Fruit fly (Drosophila melanogaster) whole organism, prepupa: ENCODE measurements around the gene CG13998.

Source experiments
- Blimp-1 ChIP-seq: fragments of 200-800 bp; sonication (Bioruptor generic); optimal IDR thresholded peaks from 3 replicates; lab custom pipeline; 2017; ENCODE audit warnings: missing biosample characterization, missing genetic modification characterization, mild to moderate bottlenecking, moderate library complexity, missing genetic modification reagents
- CG10631 ChIP-seq: fragments of 200-800 bp; sonication (Bioruptor generic); optimal IDR thresholded peaks from 2 replicates; lab custom pipeline; 2016; ENCODE audit warnings: missing biosample characterization, missing genetic modification characterization
- CG10669 ChIP-seq: fragments of 200-800 bp; sonication (Bioruptor generic); optimal IDR thresholded peaks from 3 replicates; lab custom pipeline; 2018; ENCODE audit warnings: missing biosample characterization, mild to moderate bottlenecking, missing genetic modification characterization, moderate library complexity
- CG11294 ChIP-seq: fragments of 200-800 bp; sonication (Bioruptor generic); IDR thresholded peaks from 2 replicates; pipeline ENCODE4 v1.3.6; 2022; ENCODE audit warnings: missing biosample characterization, missing genetic modification characterization
- CG11902 ChIP-seq: fragments of 200-800 bp; sonication (Bioruptor generic); optimal IDR thresholded peaks from 3 replicates; lab custom pipeline; 2016; ENCODE audit warnings: missing biosample characterization, missing genetic modification characterization
- CG15336 ChIP-seq: fragments of 200-800 bp; sonication (Bioruptor generic); IDR thresholded peaks from 2 replicates; pipeline ENCODE4 v1.3.6; 2022; ENCODE audit warnings: missing biosample characterization, missing genetic modification characterization
- CG1621 ChIP-seq: fragments of 200-800 bp; sonication (Bioruptor generic); optimal IDR thresholded peaks from 3 replicates; lab custom pipeline; 2018; ENCODE audit warnings: missing biosample characterization, mild to moderate bottlenecking, missing genetic modification characterization
- CG16779 ChIP-seq: fragments of 200-800 bp; sonication (Bioruptor generic); optimal IDR thresholded peaks from 3 replicates; lab custom pipeline; 2017; ENCODE audit warnings: missing biosample characterization, mild to moderate bottlenecking, missing genetic modification characterization
- CG3032 ChIP-seq: fragments of 200-800 bp; optimal IDR thresholded peaks from 2 replicates; lab custom pipeline; 2019; ENCODE audit warnings: missing biosample characterization, mild to moderate bottlenecking, missing genetic modification characterization, moderate library complexity
- CG31627 ChIP-seq: fragments of 200-800 bp; sonication (Bioruptor generic); optimal IDR thresholded peaks from 3 replicates; lab custom pipeline; 2016; ENCODE audit warnings: missing biosample characterization, missing genetic modification characterization
- CG32006 ChIP-seq: fragments of 200-800 bp; sonication (Bioruptor generic); optimal IDR thresholded peaks from 3 replicates; lab custom pipeline; 2017; ENCODE audit warnings: missing biosample characterization, mild to moderate bottlenecking, missing genetic modification characterization
- CG34406 ChIP-seq: fragments of 200-800 bp; sonication (Bioruptor generic); optimal IDR thresholded peaks from 3 replicates; lab custom pipeline; 2016; ENCODE audit warnings: missing biosample characterization, missing genetic modification characterization
- CG3919 ChIP-seq: fragments of 200-800 bp; sonication (Bioruptor generic); optimal IDR thresholded peaks from 3 replicates; lab custom pipeline; 2016; ENCODE audit warnings: missing biosample characterization, missing genetic modification characterization
- CG6163 ChIP-seq: fragments of 200-800 bp; sonication (Bioruptor generic); IDR thresholded peaks from 3 replicates; pipeline ENCODE4 v1.3.6; 2022; ENCODE audit warnings: missing biosample characterization, missing genetic modification characterization
- CG6276 ChIP-seq: fragments of 200-800 bp; sonication (Bioruptor generic); optimal IDR thresholded peaks from 2 replicates; lab custom pipeline; 2017; ENCODE audit warnings: missing biosample characterization, mild to moderate bottlenecking, missing genetic modification characterization
- CG6792 ChIP-seq: fragments of 200-800 bp; sonication (Bioruptor generic); optimal IDR thresholded peaks from 3 replicates; lab custom pipeline; 2016; ENCODE audit warnings: missing biosample characterization, missing genetic modification characterization
- CG6808 ChIP-seq: fragments of 200-800 bp; sonication (Bioruptor generic); optimal IDR thresholded peaks from 3 replicates; lab custom pipeline; 2017; ENCODE audit warnings: missing biosample characterization, missing genetic modification characterization, mild to moderate bottlenecking, moderate library complexity, missing genetic modification reagents
- CG6854 ChIP-seq: fragments of 200-800 bp; sonication (Bioruptor generic); optimal IDR thresholded peaks from 2 replicates; lab custom pipeline; 2017; ENCODE audit warnings: missing biosample characterization, mild to moderate bottlenecking, missing genetic modification characterization
- CG8119 ChIP-seq: fragments of 200-800 bp; sonication (Bioruptor generic); IDR thresholded peaks from 3 replicates; pipeline ENCODE4 v1.3.6; 2022; ENCODE audit warnings: missing biosample characterization, missing genetic modification characterization
- CG8319 ChIP-seq: fragments of 200-800 bp; sonication (Bioruptor generic); optimal IDR thresholded peaks from 3 replicates; lab custom pipeline; 2016; ENCODE audit warnings: missing biosample characterization, missing genetic modification characterization
- CG9139 ChIP-seq: fragments of 200-800 bp; sonication (Bioruptor generic); optimal IDR thresholded peaks from 3 replicates; lab custom pipeline; 2017; ENCODE audit warnings: missing biosample characterization, mild to moderate bottlenecking, missing genetic modification characterization
- Eip78C ChIP-seq: fragments of 200-800 bp; sonication (Bioruptor generic); peaks from one replicate; lab custom pipeline; 2016; ENCODE audit warnings: missing biosample characterization, missing genetic modification characterization
- Eip93F ChIP-seq: fragments of 200-800 bp; sonication (Bioruptor generic); optimal IDR thresholded peaks from 2 replicates; lab custom pipeline; 2016; ENCODE audit warnings: missing biosample characterization, mild to moderate bottlenecking, missing genetic modification characterization
- Ets21C ChIP-seq: fragments of 200-800 bp; sonication (Bioruptor generic); optimal IDR thresholded peaks from 3 replicates; lab custom pipeline; 2016; ENCODE audit warnings: missing biosample characterization, missing genetic modification characterization
- Gug ChIP-seq: fragments of 200-800 bp; sonication (Bioruptor generic); IDR thresholded peaks from 2 replicates; pipeline ENCODE4 v1.3.6; 2022; ENCODE audit warnings: missing biosample characterization, missing genetic modification characterization
- Hr39 ChIP-seq: fragments of 200-800 bp; sonication (Bioruptor generic); optimal IDR thresholded peaks from 2 replicates; lab custom pipeline; 2016; ENCODE audit warnings: missing biosample characterization, missing genetic modification characterization
- Lpt ChIP-seq: fragments of 200-800 bp; sonication (Bioruptor generic); optimal IDR thresholded peaks from 3 replicates; lab custom pipeline; 2016; ENCODE audit warnings: missing biosample characterization, missing genetic modification characterization
- Met ChIP-seq: fragments of 200-800 bp; sonication (Bioruptor generic); optimal IDR thresholded peaks from 3 replicates; lab custom pipeline; 2016; ENCODE audit warnings: missing biosample characterization, missing genetic modification characterization
- OdsH ChIP-seq: fragments of 200-800 bp; sonication (Bioruptor generic); optimal IDR thresholded peaks from 3 replicates; lab custom pipeline; 2016; ENCODE audit warnings: missing biosample characterization, missing genetic modification characterization
- Smox ChIP-seq: fragments of 200-800 bp; sonication (Bioruptor generic); optimal IDR thresholded peaks from 3 replicates; lab custom pipeline; 2016; ENCODE audit warnings: missing biosample characterization, missing genetic modification characterization
- Sox102F ChIP-seq: fragments of 200-800 bp; sonication (Bioruptor generic); optimal IDR thresholded peaks from 2 replicates; lab custom pipeline; 2016; ENCODE audit warnings: missing biosample characterization, mild to moderate bottlenecking, missing genetic modification characterization
- Sox15 ChIP-seq: fragments of 200-800 bp; sonication (Bioruptor generic); optimal IDR thresholded peaks from 3 replicates; lab custom pipeline; 2016; ENCODE audit warnings: missing biosample characterization, missing genetic modification characterization
- achi ChIP-seq: fragments of 200-800 bp; sonication (Bioruptor generic); optimal IDR thresholded peaks from 3 replicates; lab custom pipeline; 2016; ENCODE audit warnings: missing biosample characterization, missing genetic modification characterization
- acj6 ChIP-seq: fragments of 200-800 bp; sonication (Bioruptor generic); optimal IDR thresholded peaks from 3 replicates; lab custom pipeline; 2016; ENCODE audit warnings: missing biosample characterization, missing genetic modification characterization
- cyc ChIP-seq: fragments of 200-800 bp; sonication (Bioruptor generic); optimal IDR thresholded peaks from 3 replicates; lab custom pipeline; 2016; ENCODE audit warnings: missing biosample characterization, missing genetic modification characterization
- dac ChIP-seq: fragments of 200-800 bp; sonication (Bioruptor generic); optimal IDR thresholded peaks from 2 replicates; lab custom pipeline; 2017; ENCODE audit warnings: missing biosample characterization, mild to moderate bottlenecking, missing genetic modification characterization
- fd59A ChIP-seq: fragments of 200-800 bp; sonication (Bioruptor generic); optimal IDR thresholded peaks from 2 replicates; lab custom pipeline; 2017; ENCODE audit warnings: missing biosample characterization, mild to moderate bottlenecking, missing genetic modification characterization, missing genetic modification reagents
- fd85E ChIP-seq: fragments of 200-800 bp; sonication (Bioruptor generic); optimal IDR thresholded peaks from 3 replicates; lab custom pipeline; 2016; ENCODE audit warnings: missing biosample characterization, missing genetic modification characterization
- fkh ChIP-seq: fragments of 200-800 bp; sonication (Bioruptor generic); optimal IDR thresholded peaks from 3 replicates; lab custom pipeline; 2017; ENCODE audit warnings: missing biosample characterization, mild to moderate bottlenecking, missing genetic modification characterization, moderate library complexity
- net ChIP-seq: fragments of 200-800 bp; sonication (Bioruptor generic); optimal IDR thresholded peaks from 3 replicates; lab custom pipeline; 2016; ENCODE audit warnings: missing biosample characterization, missing genetic modification characterization
- pdm3 ChIP-seq: fragments of 200-800 bp; sonication (Bioruptor generic); optimal IDR thresholded peaks from 3 replicates; lab custom pipeline; 2016; ENCODE audit warnings: missing biosample characterization, missing genetic modification characterization
- salr ChIP-seq, 2 experiments: fragments of 200-800 bp; sonication (Bioruptor generic); optimal IDR thresholded peaks; 3 replicates each; lab custom pipeline; 2016 to 2018; ENCODE audit warnings: missing biosample characterization in 2 of 2, missing genetic modification characterization in 2 of 2, mild to moderate bottlenecking in 1 of 2
- spab ChIP-seq: fragments of 200-800 bp; sonication (Bioruptor generic); optimal IDR thresholded peaks from 2 replicates; lab custom pipeline; 2017; ENCODE audit warnings: missing biosample characterization, mild to moderate bottlenecking, missing genetic modification characterization, missing genetic modification reagents
- ss ChIP-seq, 2 experiments: fragments of 200-800 bp; sonication (Bioruptor generic); optimal IDR thresholded peaks; 2 replicates in 1 of 2; 3 replicates in 1 of 2; lab custom pipeline; 2017 to 2018; ENCODE audit warnings: mild to moderate bottlenecking in 2 of 2, missing biosample characterization in 2 of 2, missing genetic modification characterization in 2 of 2, moderate library complexity in 1 of 2
- topi ChIP-seq: fragments of 200-800 bp; sonication (Bioruptor generic); optimal IDR thresholded peaks from 3 replicates; lab custom pipeline; 2016; ENCODE audit warnings: missing biosample characterization, missing genetic modification characterization
- vri ChIP-seq: fragments of 200-800 bp; sonication (Bioruptor generic); optimal IDR thresholded peaks from 3 replicates; lab custom pipeline; 2016; ENCODE audit warnings: missing biosample characterization, mild to moderate bottlenecking, missing genetic modification characterization

CG13998 gene

dm6 chr2L:5981433-5982333 is 25.1 kb upstream of the CG13998 start, which contains the start of gene eIF4A (continued):
- no peak for TF ChIP-seq Met (GFP tag; lab: Kevin White, UChicago)
- TF ChIP-seq Ets21C (GFP tag; lab: Kevin White, UChicago), result no peak
- peak; percentile 35 for TF ChIP-seq achi (GFP tag; lab: Kevin White, UChicago)
- peak in 1 of 2 experiments; percentile 12 for TF ChIP-seq ss (GFP tag; optimal IDR thresholded peaks at IDR 0.05; lab: Kevin White, UChicago)
- no peak for TF ChIP-seq CG10631 (GFP tag; lab: Kevin White, UChicago)
- TF ChIP-seq CG6792, result no peak
- no peak for TF ChIP-seq acj6 (GFP tag; lab: Kevin White, UChicago)
- no peak for TF ChIP-seq CG11294 (GFP tag; lab: Robert Waterston, UW)
- TF ChIP-seq Hr39 (GFP tag; lab: Kevin White, UChicago), result no peak
- TF ChIP-seq dac (GFP tag; lab: Kevin White, UChicago), result no peak
- TF ChIP-seq CG31627 (GFP tag; lab: Kevin White, UChicago), result peak; percentile 0
- no peak for TF ChIP-seq CG32006 (GFP tag; lab: Kevin White, UChicago)
- TF ChIP-seq Sox102F (GFP tag; lab: Kevin White, UChicago), result no peak
- TF ChIP-seq CG9139 (GFP tag; lab: Kevin White, UChicago), result no peak
- no peak for TF ChIP-seq OdsH (GFP tag; lab: Kevin White, UChicago)
- no peak for TF ChIP-seq fd85E (GFP tag; lab: Kevin White, UChicago)
- no peak for TF ChIP-seq Smox (GFP tag; lab: Kevin White, UChicago)
- TF ChIP-seq CG3032 (tag; lab: Kevin White, UChicago), result peak; percentile 24
- TF ChIP-seq Gug (GFP tag; lab: Robert Waterston, UW), result no peak
- TF ChIP-seq vri, result no peak
- TF ChIP-seq CG6276, result no peak
- no peak for TF ChIP-seq CG6163 (GFP tag; lab: Robert Waterston, UW)
- peak; percentile 28 for TF ChIP-seq CG6808 (GFP tag; lab: Kevin White, UChicago)
- TF ChIP-seq Lpt, result no peak

- TF ChIP-seq CG8119 (GFP tag; lab: Robert Waterston, UW), result no peak
- TF ChIP-seq CG1621 (tag; lab: Kevin White, UChicago), result no peak
- TF ChIP-seq CG6792, result no peak
- TF ChIP-seq pdm3, result peak; percentile 4
- TF ChIP-seq CG15336 (GFP tag; lab: Robert Waterston, UW), result no peak
- peak; percentile 2 for TF ChIP-seq CG34406 (GFP tag; lab: Kevin White, UChicago)
- TF ChIP-seq CG3032 (tag; lab: Kevin White, UChicago), result no peak
- no peak for TF ChIP-seq Lpt
- no peak for TF ChIP-seq Blimp-1 (GFP tag; lab: Kevin White, UChicago)
- peak; percentile 19 for TF ChIP-seq CG32006 (GFP tag; lab: Kevin White, UChicago)
- peak; percentile 1 for TF ChIP-seq cyc
- no peak for TF ChIP-seq Eip93F (GFP tag; lab: Kevin White, UChicago)
- TF ChIP-seq topi, result no peak
- TF ChIP-seq net (GFP tag; lab: Kevin White, UChicago), result no peak
- TF ChIP-seq Sox15 (GFP tag; lab: Kevin White, UChicago), result no peak
- peak; percentile 19 for TF ChIP-seq Hr39 (GFP tag; lab: Kevin White, UChicago)
- no peak for TF ChIP-seq fd59A (GFP tag; lab: Kevin White, UChicago)
- TF ChIP-seq Gug (GFP tag; lab: Robert Waterston, UW), result no peak
- TF ChIP-seq Eip78C (GFP tag; lab: Kevin White, UChicago), result peak; percentile 33
- no peak for TF ChIP-seq CG11902
- no peak for TF ChIP-seq salr (GFP tag; optimal IDR thresholded peaks at IDR 0.05; lab: Kevin White, UChicago)
- TF ChIP-seq CG3919, result peak; percentile 24
- TF ChIP-seq CG10669 (GFP tag; lab: Kevin White, UChicago), result no peak
- no peak for TF ChIP-seq CG8319
- TF ChIP-seq CG6854 (GFP tag; lab: Kevin White, UChicago), result peak; percentile 68
- no peak for TF ChIP-seq Met (GFP tag; lab: Kevin White, UChicago)
- TF ChIP-seq CG16779 (tag; lab: Kevin White, UChicago), result no peak
- no peak for TF ChIP-seq CG9139 (GFP tag; lab: Kevin White, UChicago)
- TF ChIP-seq spab (GFP tag; lab: Kevin White, UChicago), result no peak
- peak; percentile 3 for TF ChIP-seq vri
- no peak for TF ChIP-seq CG11294 (GFP tag; lab: Robert Waterston, UW)
- no peak for TF ChIP-seq fkh
- TF ChIP-seq OdsH (GFP tag; lab: Kevin White, UChicago), result no peak
Measured at dm6 chr2L:5980862-5981432, 24.3 kb upstream of the CG13998 start, which contains the start of gene chic. chic (minus strand) TSS chr2L:5981018.
